Worm (Caenorhabditis elegans) whole organism, early embryonic: Measurements from ENCODE around the gene ttr-59.

Experiments used
- ama-1 ChIP-seq: fragments of 150-350 bp; optimal IDR thresholded peaks from 2 replicates; lab custom pipeline; 2014
- ceh-13 ChIP-seq: fragments of 200-800 bp; sonication (Bioruptor generic); optimal IDR thresholded peaks from 2 replicates; lab custom pipeline; 2018; ENCODE audit warnings: mild to moderate bottlenecking, missing genetic modification characterization, missing compliant biosample characterization
- ceh-36 ChIP-seq: sonication (generic microtip); optimal IDR thresholded peaks from 2 replicates; lab custom pipeline; 2016; ENCODE audit warnings: missing genetic modification characterization, inconsistent platforms, missing compliant biosample characterization
- sea-1 ChIP-seq: fragments of 200-800 bp; sonication (Bioruptor generic); conservative IDR thresholded peaks from 2 replicates; pipeline ENCODE4 v1.3.6; 2022; ENCODE audit warnings: missing genetic modification characterization, missing compliant biosample characterization
- tbx-37 ChIP-seq: fragments of 200-800 bp; sonication (Bioruptor generic); conservative IDR thresholded peaks from 2 replicates; pipeline ENCODE4 v1.3.6; 2022; ENCODE audit warnings: missing genetic modification reagents, missing genetic modification characterization, missing compliant biosample characterization

- TF ChIP-seq ama-1 (lab: Kevin White, UChicago), result no peak
- no peak for TF ChIP-seq ceh-36 (tag; lab: Kevin White, UChicago)
- no peak for TF ChIP-seq ceh-13 (GFP tag; lab: Kevin White, UChicago)
- no peak for TF ChIP-seq sea-1
- TF ChIP-seq tbx-37 (GFP tag; lab: Robert Waterston, UW), result no peak
Observed at ce11 chrX:7305520-7306186, 24.0 kb upstream of the ttr-59 start, which contains the start of gene sur-5.
